Worm (Caenorhabditis elegans): ENCODE results near the gene tyra-3.

tyra-3 gene

ce11 chrX:4982009-4982625, 34.3 kb downstream of the tyra-3 start (continued):
- peak in 2 of 3 experiments; percentile 58 to 66 for TF ChIP-seq ceh-82 (tag; optimal IDR thresholded peaks at IDR 0.05)
- no peak for TF ChIP-seq unc-62 (GFP tag; optimal IDR thresholded peaks at IDR 0.05)
- TF ChIP-seq mab-9 (GFP tag; IDR thresholded peaks at IDR 0.05), result peak; percentile 46; the same call in 1 of the 2 replicates
- peak; percentile 26 for TF ChIP-seq snu-23 (GFP tag; optimal IDR thresholded peaks at IDR 0.05)
- no peak for TF ChIP-seq nhr-76 (tag; optimal IDR thresholded peaks at IDR 0.05)
- TF ChIP-seq unc-130 (tag; optimal IDR thresholded peaks at IDR 0.05), result no peak
- TF ChIP-seq dpl-1 (GFP tag; optimal IDR thresholded peaks at IDR 0.05), result no peak
- TF ChIP-seq sup-37 (GFP tag; optimal IDR thresholded peaks at IDR 0.05), result no peak
- no peak for TF ChIP-seq fkh-4 (tag; optimal IDR thresholded peaks at IDR 0.05; ENCODE audit: borderline replicate concordance)
- TF ChIP-seq fos-1 (tag; optimal IDR thresholded peaks at IDR 0.05), result no peak
- no peak for TF ChIP-seq pax-3 (tag; optimal IDR thresholded peaks at IDR 0.05)
- TF ChIP-seq lir-3 (tag; optimal IDR thresholded peaks at IDR 0.05; ENCODE audit: poor library complexity), result no peak
- peak; percentile 34 for TF ChIP-seq fkh-10 (GFP tag; optimal IDR thresholded peaks at IDR 0.05)
- TF ChIP-seq nhr-71 (tag; optimal IDR thresholded peaks at IDR 0.05), result peak; percentile 68
- TF ChIP-seq C34B4.2 (tag; optimal IDR thresholded peaks at IDR 0.05), result no peak
- no peak for TF ChIP-seq pqm-1 (tag; optimal IDR thresholded peaks at IDR 0.05)
- TF ChIP-seq lin-39 (tag; optimal IDR thresholded peaks at IDR 0.05), result no peak
- TF ChIP-seq mep-1 (tag; optimal IDR thresholded peaks at IDR 0.05), result peak; percentile 35
- peak; percentile 53 for TF ChIP-seq swsn-7 (tag; optimal IDR thresholded peaks at IDR 0.05)
- TF ChIP-seq ceh-63 (GFP tag; optimal IDR thresholded peaks at IDR 0.05), result no peak
- TF ChIP-seq hlh-17 (GFP tag; optimal IDR thresholded peaks at IDR 0.05; ENCODE audit: borderline replicate concordance), result no peak
- no peak for TF ChIP-seq dsc-1 (tag; optimal IDR thresholded peaks at IDR 0.05)
- TF ChIP-seq elt-2 (tag; optimal IDR thresholded peaks at IDR 0.05), result no peak
- TF ChIP-seq unc-30 (tag; optimal IDR thresholded peaks at IDR 0.05), result no peak
- no peak for TF ChIP-seq ceh-90 (tag; optimal IDR thresholded peaks at IDR 0.05)
- TF ChIP-seq egl-13 (tag; optimal IDR thresholded peaks at IDR 0.05), result no peak
- peak in 1 of 2 experiments; percentile 10 for TF ChIP-seq efl-1 (optimal IDR thresholded peaks at IDR 0.05)
- no peak for TF ChIP-seq efl-1 (GFP tag; optimal IDR thresholded peaks at IDR 0.05 in 1 of 2)
- TF ChIP-seq nhr-237 (tag; optimal IDR thresholded peaks at IDR 0.05), result no peak
- TF ChIP-seq efl-3 (GFP tag; optimal IDR thresholded peaks at IDR 0.05), result no peak
- TF ChIP-seq xbp-1 (tag; optimal IDR thresholded peaks at IDR 0.05), result peak; percentile 29
- TF ChIP-seq grh-1 (GFP tag; IDR thresholded peaks at IDR 0.05), result no peak

- no peak for TF ChIP-seq nhr-84 (tag; optimal IDR thresholded peaks at IDR 0.05)
- no peak for TF ChIP-seq nhr-76 (tag; optimal IDR thresholded peaks at IDR 0.05)
- TF ChIP-seq snu-23 (GFP tag; optimal IDR thresholded peaks at IDR 0.05), result no peak
- no peak for TF ChIP-seq lsy-2 (tag; optimal IDR thresholded peaks at IDR 0.05)
- TF ChIP-seq hlh-4 (tag; optimal IDR thresholded peaks at IDR 0.05), result no peak
- TF ChIP-seq fkh-4 (tag; optimal IDR thresholded peaks at IDR 0.05; ENCODE audit: borderline replicate concordance), result no peak
Measured at ce11 chrX:4986354-4986753, 38.5 kb downstream of the tyra-3 start.

- TF ChIP-seq lsy-2 (tag; optimal IDR thresholded peaks at IDR 0.05) (no peak), lin-15B (tag; optimal IDR thresholded peaks at IDR 0.05) (no peak), ceh-63 (GFP tag; optimal IDR thresholded peaks at IDR 0.05) (no peak), dsc-1 (tag; optimal IDR thresholded peaks at IDR 0.05) (no peak), vab-15 (tag; optimal IDR thresholded peaks at IDR 0.05) (no peak), tbx-2 (tag; optimal IDR thresholded peaks at IDR 0.05) (no peak), fos-1 (tag; optimal IDR thresholded peaks at IDR 0.05) (no peak), aly-2 (tag; optimal IDR thresholded peaks at IDR 0.05) (no peak)
Measured at ce11 chrX:4987617-4988016, 39.8 kb downstream of the tyra-3 start.
